Worm (Caenorhabditis elegans): Measurements from ENCODE around the gene ptd-2.

DNA sequence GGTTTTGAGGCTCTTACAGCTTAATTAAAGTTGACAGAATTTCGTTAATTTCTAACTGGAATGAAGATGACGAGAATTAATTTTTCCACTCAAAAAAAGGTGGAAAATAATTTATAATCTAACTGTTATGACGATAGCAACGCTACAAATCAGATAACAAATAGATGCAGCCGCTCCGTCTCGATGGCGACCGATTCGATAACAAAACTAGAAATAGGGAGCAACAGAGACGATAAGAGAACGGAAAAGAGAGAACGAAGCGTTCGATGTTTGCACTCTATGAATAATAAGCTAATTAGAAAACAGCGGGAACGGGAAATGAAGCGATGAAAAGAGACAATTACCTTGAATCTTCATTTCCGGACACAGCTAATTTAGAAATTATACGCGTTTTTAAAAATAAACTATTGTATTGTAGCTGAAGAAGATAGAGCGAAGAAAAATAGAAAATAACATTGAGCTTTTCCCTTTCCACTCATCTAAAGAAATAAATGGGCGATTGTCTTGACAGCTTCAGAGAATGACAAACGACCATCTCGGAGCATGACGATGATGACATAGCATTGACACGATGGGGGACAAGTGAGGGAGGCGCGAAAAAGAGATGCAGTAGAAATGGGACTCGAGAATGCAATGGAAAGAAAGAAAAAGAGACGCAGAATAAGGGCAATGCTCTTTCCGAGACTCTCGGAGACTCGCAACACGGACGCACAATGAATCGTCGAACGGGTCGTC is 31.2 kb upstream of the ptd-2 start:
- TF ChIP-seq W03F9.2 (tag; optimal IDR thresholded peaks at IDR 0.05) (no peak), him-1 (tag; optimal IDR thresholded peaks at IDR 0.05) (peak; percentile 57), dao-5 (tag; optimal IDR thresholded peaks at IDR 0.05) (no peak)

All from whole organism, L4/young adult.